Worm (Caenorhabditis elegans) whole organism, L3 larva: ENCODE results near the gene oxi-1.

Source experiments
- elt-1 ChIP-seq: fragments of 150-350 bp; optimal IDR thresholded peaks from 2 replicates; lab custom pipeline; 2014; ENCODE audit warnings: missing biosample characterization, missing genetic modification characterization
- fkh-10 ChIP-seq: sonication (generic microtip); optimal IDR thresholded peaks from 2 replicates; lab custom pipeline; 2017; ENCODE audit warnings: missing biosample characterization, missing genetic modification reagents, missing genetic modification characterization
- nhr-28 ChIP-seq: fragments of 150-350 bp; optimal IDR thresholded peaks from 2 replicates; lab custom pipeline; 2014; ENCODE audit warnings: missing biosample characterization, missing genetic modification characterization
- nhr-76 ChIP-seq: fragments of 150-350 bp; sonication (generic microtip); optimal IDR thresholded peaks from 5 replicates; lab custom pipeline; 2014; ENCODE audit warnings: missing biosample characterization, missing genetic modification characterization
- zag-1 ChIP-seq: fragments of 150-350 bp; optimal IDR thresholded peaks from 2 replicates; lab custom pipeline; 2014; ENCODE audit warnings: missing biosample characterization, missing genetic modification characterization

ce11 chrIII:10816045-10816444 is 42.0 kb upstream of the oxi-1 start:
- TF ChIP-seq nhr-76 (tag; lab: Kevin White, UChicago) (no peak), fkh-10 (GFP tag; lab: Kevin White, UChicago) (no peak), nhr-28 (no peak), elt-1 (no peak), zag-1 (no peak)
